Worm (Caenorhabditis elegans): ENCODE results near the gene wht-2.

DNA sequence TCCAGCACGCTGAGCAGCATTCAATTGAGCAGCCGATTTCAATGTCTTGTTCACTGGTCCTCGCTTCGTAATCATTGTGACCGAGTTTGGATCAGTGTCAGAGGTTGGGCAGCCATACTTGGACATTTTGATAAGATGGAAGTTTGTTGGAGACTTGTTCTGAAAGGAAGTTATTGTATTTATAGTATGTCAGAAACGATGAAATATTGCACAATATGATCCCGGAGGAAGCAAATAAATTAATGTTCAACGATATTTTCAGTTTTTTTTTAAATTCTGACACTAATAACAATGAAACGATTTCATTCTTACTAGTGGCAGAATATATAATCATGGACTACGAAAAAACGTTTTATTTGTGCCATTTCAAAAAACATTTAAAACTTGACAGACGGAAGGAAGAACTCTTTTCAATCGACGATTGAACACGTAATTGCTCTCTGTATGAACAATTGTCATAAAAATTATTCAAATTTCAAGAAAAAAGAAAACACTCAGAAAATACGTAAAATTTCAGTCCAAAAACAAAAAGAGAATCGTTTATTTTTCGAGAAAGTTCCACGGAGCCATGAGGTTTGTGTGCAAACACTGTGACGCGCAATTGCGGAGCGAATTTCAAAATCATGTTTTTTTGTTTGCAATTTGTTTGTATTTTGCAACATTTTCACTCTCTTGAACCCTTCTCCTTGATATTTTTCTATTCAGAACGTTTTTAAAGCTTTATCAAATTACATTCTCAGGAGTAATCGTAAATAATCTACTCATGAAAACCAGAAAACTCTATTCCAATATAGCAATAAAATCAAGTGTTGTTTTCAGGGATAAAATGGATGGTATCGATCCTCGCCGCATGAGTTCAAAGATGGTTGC, 10.0 kb downstream of the wht-2 start, which contains the start of the genes mbf-1 and nse-4:
- TF ChIP-seq aly-2 (tag; optimal IDR thresholded peaks at IDR 0.05) (no peak), blmp-1 (tag; optimal IDR thresholded peaks at IDR 0.05) (peak; percentile 55), nhr-11 (tag; optimal IDR thresholded peaks at IDR 0.05) (no peak), elt-2 (tag; optimal IDR thresholded peaks at IDR 0.05) (peak; percentile 1), C04F5.9 (tag; optimal IDR thresholded peaks at IDR 0.05) (peak; percentile 47), elt-3 (tag; optimal IDR thresholded peaks at IDR 0.05) (no peak)
